Comparison of ENCODE assay signal across 4 fruit fly cellular contexts in genomic region chr2L:13146254-13146653, dm6.
TF ChIP-seq lines count a peak whose summit lies in the region.

No protein-coding gene starts in this region.

- no peak for TF ChIP-seq CTCF in whole organism, embryonic (GFP tag; optimal IDR thresholded peaks at IDR 0.05; lab: Kevin White, UChicago)

TF ChIP-seq in whole organism, embryonic, 481 proteins besides CTCF, POLR2A, EP300 and RAD21:
- TF ChIP-seq CG9876 (GFP tag; optimal IDR thresholded peaks at IDR 0.05; lab: Kevin White, UChicago) (no peak), CG10267 (tag; optimal IDR thresholded peaks at IDR 0.05; lab: Kevin White, UChicago) (no peak), sr (GFP tag; IDR thresholded peaks at IDR 0.05; lab: Robert Waterston, UW) (no peak), CG14441 (GFP tag; IDR thresholded peaks at IDR 0.05; lab: Robert Waterston, UW) (no peak), CG3726 (GFP tag; IDR thresholded peaks at IDR 0.05; lab: Robert Waterston, UW) (0 out of 3 replicates have a peak, but pooled peaks have one; percentile 32), CG17361 (GFP tag; IDR thresholded peaks at IDR 0.05; lab: Robert Waterston, UW) (0 out of 3 replicates have a peak, but pooled peaks have one; percentile 14), CG18476 (GFP tag; optimal IDR thresholded peaks at IDR 0.05; lab: Kevin White, UChicago) (no peak), Mad (GFP tag; optimal IDR thresholded peaks at IDR 0.05; lab: Kevin White, UChicago) (no peak), ERR (GFP tag; optimal IDR thresholded peaks at IDR 0.05; lab: Kevin White, UChicago) (no peak), Med (GFP tag; lab: Kevin White, UChicago) (peak; percentile 9), CG9437 (GFP tag; optimal IDR thresholded peaks at IDR 0.05; lab: Kevin White, UChicago) (no peak), nom (GFP tag; optimal IDR thresholded peaks at IDR 0.05; lab: Kevin White, UChicago) (peak; percentile 14), seq (GFP tag; IDR thresholded peaks at IDR 0.05; lab: Robert Waterston, UW) (no peak), CG11504 (tag; optimal IDR thresholded peaks at IDR 0.05; lab: Kevin White, UChicago) (peak; percentile 12), CG32532 (GFP tag; IDR thresholded peaks at IDR 0.05; lab: Robert Waterston, UW) (no peak), bigmax (GFP tag; optimal IDR thresholded peaks at IDR 0.05; lab: Kevin White, UChicago) (no peak), CG10274 (GFP tag; optimal IDR thresholded peaks at IDR 0.05; lab: Kevin White, UChicago) (no peak), h (optimal IDR thresholded peaks at IDR 0.05; lab: Kevin White, UChicago) (no peak)
TF ChIP-seq in whole organism, embryonic: peak in this region for 5.

TF ChIP-seq in whole organism, prepupa, 60 proteins besides CTCF, POLR2A, EP300 and RAD21 (continues in another document):
- TF ChIP-seq salr (GFP tag; optimal IDR thresholded peaks at IDR 0.05; lab: Kevin White, UChicago) (peak in 1 of 2 experiments; percentile 24), dac (GFP tag; optimal IDR thresholded peaks at IDR 0.05; lab: Kevin White, UChicago) (no peak), CG11294 (GFP tag; IDR thresholded peaks at IDR 0.05; lab: Robert Waterston, UW) (no peak; the same call in 1 of the 2 replicates), Eip93F (GFP tag; optimal IDR thresholded peaks at IDR 0.05; lab: Kevin White, UChicago) (no peak), CG9139 (GFP tag; optimal IDR thresholded peaks at IDR 0.05; lab: Kevin White, UChicago) (peak; percentile 59), CG11902 (GFP tag; optimal IDR thresholded peaks at IDR 0.05; lab: Kevin White, UChicago) (peak; percentile 4), Sox14 (GFP tag; optimal IDR thresholded peaks at IDR 0.05; lab: Kevin White, UChicago) (peak; percentile 16), CG8632 (GFP tag; optimal IDR thresholded peaks at IDR 0.05; lab: Kevin White, UChicago) (peak; percentile 33), CG6163 (GFP tag; IDR thresholded peaks at IDR 0.05; lab: Robert Waterston, UW) (peak; percentile 44; the same call in 1 of the 3 replicates), dsx (GFP tag; optimal IDR thresholded peaks at IDR 0.05; lab: Kevin White, UChicago; ENCODE audit: poor library complexity, severe bottlenecking) (peak; percentile 80), OdsH (GFP tag; optimal IDR thresholded peaks at IDR 0.05; lab: Kevin White, UChicago) (peak; percentile 26), svp (GFP tag; lab: Kevin White, UChicago) (peak; percentile 57), net (GFP tag; optimal IDR thresholded peaks at IDR 0.05; lab: Kevin White, UChicago) (peak; percentile 6), Sox102F (GFP tag; optimal IDR thresholded peaks at IDR 0.05; lab: Kevin White, UChicago) (peak; percentile 7), fkh (GFP tag; optimal IDR thresholded peaks at IDR 0.05; lab: Kevin White, UChicago) (no peak), fd59A (GFP tag; optimal IDR thresholded peaks at IDR 0.05; lab: Kevin White, UChicago) (peak; percentile 56), Met (GFP tag; optimal IDR thresholded peaks at IDR 0.05; lab: Kevin White, UChicago) (peak; percentile 18), Ets21C (GFP tag; optimal IDR thresholded peaks at IDR 0.05; lab: Kevin White, UChicago) (no peak), esn (GFP tag; optimal IDR thresholded peaks at IDR 0.05; lab: Kevin White, UChicago) (peak; percentile 42), CG3919 (GFP tag; optimal IDR thresholded peaks at IDR 0.05; lab: Kevin White, UChicago) (peak; percentile 43), CG6276 (GFP tag; optimal IDR thresholded peaks at IDR 0.05; lab: Kevin White, UChicago) (peak; percentile 24), Ets96B (tag; optimal IDR thresholded peaks at IDR 0.05; lab: Kevin White, UChicago) (peak; percentile 83), CG3032 (tag; optimal IDR thresholded peaks at IDR 0.05; lab: Kevin White, UChicago) (peak; percentile 85), eg (GFP tag; IDR thresholded peaks at IDR 0.05; lab: Robert Waterston, UW) (0 out of 3 replicates have a peak, but pooled peaks have one; percentile 5)

TF ChIP-seq in whole organism, pupa, 21 proteins besides CTCF, POLR2A, EP300 and RAD21:
- TF ChIP-seq rn (GFP tag; IDR thresholded peaks at IDR 0.05; lab: Robert Waterston, UW) (no peak), CG15710 (tag; optimal IDR thresholded peaks at IDR 0.05; lab: Kevin White, UChicago) (peak; percentile 83), CG4496 (GFP tag; IDR thresholded peaks at IDR 0.05; lab: Robert Waterston, UW) (no peak), CG32121 (GFP tag; IDR thresholded peaks at IDR 0.05; lab: Robert Waterston, UW) (0 out of 2 replicates have a peak, but pooled peaks have one; percentile 25), Snoo (tag; optimal IDR thresholded peaks at IDR 0.05; lab: Kevin White, UChicago) (peak; percentile 43), CG17806 (tag; optimal IDR thresholded peaks at IDR 0.05; lab: Kevin White, UChicago) (peak; percentile 81), EcR (GFP tag; optimal IDR thresholded peaks at IDR 0.05; lab: Kevin White, UChicago) (no peak), gl (tag; optimal IDR thresholded peaks at IDR 0.05; lab: Kevin White, UChicago) (peak; percentile 24), D1 (tag; optimal IDR thresholded peaks at IDR 0.05; lab: Kevin White, UChicago) (peak; percentile 56), Ets98B (GFP tag; IDR thresholded peaks at IDR 0.05; lab: Robert Waterston, UW) (no peak), CG10348 (GFP tag; IDR thresholded peaks at IDR 0.05; lab: Robert Waterston, UW) (no peak), CG14655 (GFP tag; optimal IDR thresholded peaks at IDR 0.05; lab: Kevin White, UChicago) (peak; percentile 75), CG8301 (tag; optimal IDR thresholded peaks at IDR 0.05; lab: Kevin White, UChicago) (peak; percentile 37), CG13204 (GFP tag; optimal IDR thresholded peaks at IDR 0.05; lab: Kevin White, UChicago) (peak; percentile 41), CG9948 (tag; optimal IDR thresholded peaks at IDR 0.05; lab: Kevin White, UChicago) (peak; percentile 86), fd96Ca (GFP tag; IDR thresholded peaks at IDR 0.05; lab: Robert Waterston, UW) (no peak), Pif1A (GFP tag; optimal IDR thresholded peaks at IDR 0.05; lab: Kevin White, UChicago) (no peak), CG34367 (tag; optimal IDR thresholded peaks at IDR 0.05; lab: Kevin White, UChicago) (peak; percentile 68), CG8159 (tag; optimal IDR thresholded peaks at IDR 0.05; lab: Kevin White, UChicago) (peak; percentile 89), Pif1B (GFP tag; optimal IDR thresholded peaks at IDR 0.05; lab: Kevin White, UChicago) (no peak), CG12605 (GFP tag; IDR thresholded peaks at IDR 0.05; lab: Robert Waterston, UW) (no peak)
TF ChIP-seq in whole organism, pupa: peak in this region for 12.

TF ChIP-seq in whole organism, wandering third instar larva, 38 proteins besides CTCF, POLR2A, EP300 and RAD21 (continues in another document):
- TF ChIP-seq OdsH (GFP tag; optimal IDR thresholded peaks at IDR 0.05; lab: Kevin White, UChicago): peak; percentile 20
- no peak for TF ChIP-seq GATAd (GFP tag; optimal IDR thresholded peaks at IDR 0.05; lab: Kevin White, UChicago)
- no peak for TF ChIP-seq dl (GFP tag; optimal IDR thresholded peaks at IDR 0.05; lab: Kevin White, UChicago; ENCODE audit: insufficient read depth in 1 of 2, partially characterized antibody in 2 of 2)
- TF ChIP-seq Abd-B (GFP tag; optimal IDR thresholded peaks at IDR 0.05; lab: Kevin White, UChicago): no peak
- TF ChIP-seq sage (GFP tag; optimal IDR thresholded peaks at IDR 0.05; lab: Kevin White, UChicago): no peak
- no peak for TF ChIP-seq h (GFP tag; optimal IDR thresholded peaks at IDR 0.05; lab: Kevin White, UChicago)
- peak; percentile 62 for TF ChIP-seq HLH106 (tag; optimal IDR thresholded peaks at IDR 0.05; lab: Kevin White, UChicago)
- no peak for TF ChIP-seq Hnf4 (GFP tag; optimal IDR thresholded peaks at IDR 0.05; lab: Kevin White, UChicago)
- no peak for TF ChIP-seq fru (GFP tag; optimal IDR thresholded peaks at IDR 0.05; lab: Kevin White, UChicago)
- TF ChIP-seq ey (GFP tag; optimal IDR thresholded peaks at IDR 0.05; lab: Kevin White, UChicago): no peak
- no peak for TF ChIP-seq usp (GFP tag; optimal IDR thresholded peaks at IDR 0.05; lab: Kevin White, UChicago)
- TF ChIP-seq dsf (GFP tag; optimal IDR thresholded peaks at IDR 0.05; lab: Kevin White, UChicago; ENCODE audit: borderline replicate concordance): no peak
- TF ChIP-seq br (GFP tag; optimal IDR thresholded peaks at IDR 0.05; lab: Kevin White, UChicago): no peak
- no peak for TF ChIP-seq tai (GFP tag; optimal IDR thresholded peaks at IDR 0.05; lab: Kevin White, UChicago)
- TF ChIP-seq rgr (GFP tag; optimal IDR thresholded peaks at IDR 0.05; lab: Kevin White, UChicago): peak; percentile 16
- no peak for TF ChIP-seq Vsx2 (GFP tag; optimal IDR thresholded peaks at IDR 0.05; lab: Kevin White, UChicago; ENCODE audit: partially characterized antibody)
- no peak for TF ChIP-seq CG32264 (GFP tag; optimal IDR thresholded peaks at IDR 0.05; lab: Kevin White, UChicago)
- TF ChIP-seq Jra (GFP tag; optimal IDR thresholded peaks at IDR 0.05; lab: Kevin White, UChicago): no peak
- no peak for TF ChIP-seq pan (optimal IDR thresholded peaks at IDR 0.05; lab: Kevin White, UChicago)
- no peak for TF ChIP-seq sv (GFP tag; optimal IDR thresholded peaks at IDR 0.05; lab: Kevin White, UChicago)
- peak; percentile 54 for TF ChIP-seq Sp1 (GFP tag; optimal IDR thresholded peaks at IDR 0.05; lab: Kevin White, UChicago)
- TF ChIP-seq Mio (GFP tag; optimal IDR thresholded peaks at IDR 0.05; lab: Kevin White, UChicago): no peak
- peak; percentile 3 for TF ChIP-seq dmrt93B (GFP tag; optimal IDR thresholded peaks at IDR 0.05; lab: Kevin White, UChicago)
- TF ChIP-seq N (GFP tag; optimal IDR thresholded peaks at IDR 0.05; lab: Kevin White, UChicago): no peak
- no peak for TF ChIP-seq brk (GFP tag; optimal IDR thresholded peaks at IDR 0.05; lab: Kevin White, UChicago)
- no peak for TF ChIP-seq CrebA (GFP tag; optimal IDR thresholded peaks at IDR 0.05; lab: Kevin White, UChicago; ENCODE audit: borderline replicate concordance)
- TF ChIP-seq Hr78 (GFP tag; optimal IDR thresholded peaks at IDR 0.05; lab: Kevin White, UChicago): no peak
- no peak for TF ChIP-seq Dif (GFP tag; optimal IDR thresholded peaks at IDR 0.05; lab: Kevin White, UChicago; ENCODE audit: partially characterized antibody)
- TF ChIP-seq lola (GFP tag; optimal IDR thresholded peaks at IDR 0.05; lab: Kevin White, UChicago): no peak
- no peak for TF ChIP-seq Hr83 (GFP tag; optimal IDR thresholded peaks at IDR 0.05; lab: Kevin White, UChicago; ENCODE audit: poor library complexity, severe bottlenecking)
- peak; percentile 46 for TF ChIP-seq psq (GFP tag; optimal IDR thresholded peaks at IDR 0.05; lab: Kevin White, UChicago)
- no peak for TF ChIP-seq Myc (optimal IDR thresholded peaks at IDR 0.05; lab: Kevin White, UChicago)
- no peak for TF ChIP-seq CG9705 (GFP tag; optimal IDR thresholded peaks at IDR 0.05; lab: Kevin White, UChicago)
- TF ChIP-seq foxo (GFP tag; optimal IDR thresholded peaks at IDR 0.05; lab: Kevin White, UChicago): peak in 1 of 2 experiments; percentile 38
- no peak for TF ChIP-seq jim (GFP tag; optimal IDR thresholded peaks at IDR 0.05; lab: Kevin White, UChicago)
- TF ChIP-seq woc (GFP tag; optimal IDR thresholded peaks at IDR 0.05; lab: Kevin White, UChicago): no peak

Comparison
In these comparisons a context has a peak if more than half of its experiments do, and no peak if none do; other contexts are left out.
1. Of the 7 proteins assayed by ChIP-seq in both whole organism, embryonic and whole organism, prepupa: peak only in whole organism, embryonic: none; only in whole organism, prepupa: Blimp-1, CG16779 and Sox102F; in both: none; in neither: 4.